Fruit fly (Drosophila melanogaster) S2 (cell line): ENCODE measurements around the gene mRpL19.

ENCODE experiments used
- CG8478 ChIP-seq: fragments of >200 bp; optimal IDR thresholded peaks from 2 replicates; lab custom pipeline; 2018
- CTCF ChIP-seq, 2 experiments: fragments of >200 bp; optimal IDR thresholded peaks; 2 replicates each; lab custom pipeline; 2018

DNA sequence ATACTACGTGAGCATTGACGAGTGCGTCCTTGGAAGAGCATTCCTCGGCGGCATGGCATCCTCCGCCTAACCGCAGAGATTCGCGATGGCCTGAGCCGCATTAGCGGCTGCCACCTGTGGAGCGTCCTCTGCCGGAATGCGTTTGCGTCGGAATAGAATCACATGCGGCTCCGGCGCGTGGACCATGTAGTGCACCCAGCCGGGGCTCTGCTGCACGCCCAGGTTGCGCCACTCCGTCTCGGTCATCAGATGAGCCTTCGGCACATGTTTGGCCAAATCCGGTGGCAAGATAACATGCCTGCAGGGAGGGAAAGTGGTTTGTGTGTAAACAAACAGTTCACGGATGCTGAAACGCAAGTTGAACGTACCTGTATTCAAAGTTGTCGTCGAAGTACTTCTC is 41.5 kb downstream of the mRpL19 start:
- TF ChIP-seq CG8478 (lab: Kevin White, UChicago) (no peak), CTCF (optimal IDR thresholded peaks at IDR 0.05; lab: Kevin White, UChicago) (peak in 1 of 2 experiments; percentile 22)
